Fruit fly (Drosophila melanogaster) whole organism, embryonic: ENCODE measurements around the gene RabX4.

Experiments
- Aef1 ChIP-seq: fragments of 200-800 bp; sonication (Bioruptor generic); IDR thresholded peaks from 3 replicates; pipeline ENCODE4 v1.3.6; 2022; ENCODE audit warnings: missing biosample characterization, missing genetic modification characterization
- CG10979 ChIP-seq: fragments of 200-800 bp; sonication (Bioruptor generic); optimal IDR thresholded peaks from 2 replicates; lab custom pipeline; 2018; ENCODE audit warnings: missing biosample characterization, mild to moderate bottlenecking, missing genetic modification characterization, moderate library complexity
- CG11504 ChIP-seq: fragments of 200-800 bp; sonication (Bioruptor generic); optimal IDR thresholded peaks from 3 replicates; lab custom pipeline; 2019; ENCODE audit warnings: missing biosample characterization, mild to moderate bottlenecking, missing genetic modification characterization, moderate library complexity
- CG11723 ChIP-seq: fragments of 200-800 bp; sonication (Bioruptor generic); optimal IDR thresholded peaks from 2 replicates; lab custom pipeline; 2017; ENCODE audit warnings: missing biosample characterization, mild to moderate bottlenecking, missing genetic modification characterization
- CG12299 ChIP-seq: fragments of 200-800 bp; sonication (Bioruptor generic); optimal IDR thresholded peaks from 2 replicates; lab custom pipeline; 2018; ENCODE audit warnings: missing biosample characterization, mild to moderate bottlenecking, missing genetic modification characterization
- CG13624 ChIP-seq: fragments of 200-800 bp; sonication (Bioruptor generic); optimal IDR thresholded peaks from 2 replicates; lab custom pipeline; 2016; ENCODE audit warnings: missing biosample characterization, missing genetic modification characterization
- CG14965 ChIP-seq: fragments of 200-800 bp; sonication (Bioruptor generic); optimal IDR thresholded peaks from 2 replicates; lab custom pipeline; 2016; ENCODE audit warnings: missing biosample characterization, missing genetic modification characterization, borderline replicate concordance
- CG1529 ChIP-seq: fragments of 200-800 bp; sonication (Bioruptor generic); optimal IDR thresholded peaks from 3 replicates; lab custom pipeline; 2018; ENCODE audit warnings: missing biosample characterization, missing genetic modification characterization
- CG1602 ChIP-seq: fragments of 200-800 bp; sonication (Bioruptor generic); optimal IDR thresholded peaks from 3 replicates; lab custom pipeline; 2016; ENCODE audit warnings: missing biosample characterization, missing genetic modification characterization
- CG17328 ChIP-seq: fragments of 200-800 bp; sonication (Bioruptor generic); IDR thresholded peaks from 2 replicates; pipeline ENCODE4 v1.3.6; 2022; ENCODE audit warnings: missing biosample characterization, missing genetic modification characterization
- CG17361 ChIP-seq: fragments of 200-800 bp; sonication (Bioruptor generic); IDR thresholded peaks from 3 replicates; pipeline ENCODE4 v1.3.6; 2022; ENCODE audit warnings: missing biosample characterization, missing genetic modification characterization
- CG18262 ChIP-seq: fragments of 200-800 bp; optimal IDR thresholded peaks from 3 replicates; lab custom pipeline; 2019; ENCODE audit warnings: missing biosample characterization, mild to moderate bottlenecking, missing genetic modification characterization, moderate library complexity
- CG2199 ChIP-seq: fragments of 200-800 bp; sonication (Bioruptor generic); IDR thresholded peaks from 3 replicates; pipeline ENCODE4 v1.3.6; 2022; ENCODE audit warnings: missing biosample characterization, missing genetic modification characterization
- CG42726 ChIP-seq: fragments of 200-800 bp; sonication (Bioruptor generic); IDR thresholded peaks from 2 replicates; pipeline ENCODE4 v1.3.6; 2022; ENCODE audit warnings: missing biosample characterization, missing genetic modification characterization; ENCODE audit not compliant: partially characterized antibody
- CG4404 ChIP-seq: fragments of 200-800 bp; sonication (Bioruptor generic); IDR thresholded peaks from 2 replicates; pipeline ENCODE4 v1.3.6; 2022; ENCODE audit warnings: missing biosample characterization, missing genetic modification characterization
- CG6272 ChIP-seq: fragments of 200-800 bp; sonication (Bioruptor generic); IDR thresholded peaks from 2 replicates; pipeline ENCODE4 v1.3.6; 2022; ENCODE audit warnings: missing biosample characterization, missing genetic modification characterization
- CG6765 ChIP-seq: fragments of 200-800 bp; sonication (Bioruptor generic); optimal IDR thresholded peaks from 3 replicates; lab custom pipeline; 2017; ENCODE audit warnings: missing biosample characterization, mild to moderate bottlenecking, missing genetic modification characterization
- CG7839 ChIP-seq: fragments of 200-800 bp; sonication (Bioruptor generic); optimal IDR thresholded peaks from 3 replicates; lab custom pipeline; 2018; ENCODE audit warnings: missing biosample characterization, mild to moderate bottlenecking, missing genetic modification characterization, moderate library complexity
- CG9609 ChIP-seq: fragments of 200-800 bp; sonication (Bioruptor generic); optimal IDR thresholded peaks from 3 replicates; lab custom pipeline; 2016; ENCODE audit warnings: missing biosample characterization, missing genetic modification characterization
- Elba2 ChIP-seq: fragments of 200-800 bp; sonication (Bioruptor generic); optimal IDR thresholded peaks from 3 replicates; lab custom pipeline; 2016; ENCODE audit warnings: missing biosample characterization, missing genetic modification characterization
- HHEX ChIP-seq: fragments of 200-800 bp; sonication (Bioruptor generic); optimal IDR thresholded peaks from 3 replicates; lab custom pipeline; 2017; ENCODE audit warnings: missing biosample characterization, mild to moderate bottlenecking, missing genetic modification characterization, missing genetic modification reagents
- Hand ChIP-seq: fragments of 200-800 bp; sonication (Bioruptor generic); optimal IDR thresholded peaks from 2 replicates; lab custom pipeline; 2017; ENCODE audit warnings: mild to moderate bottlenecking, missing biosample characterization, missing genetic modification reagents, missing genetic modification characterization
- Max ChIP-seq: fragments of 200-800 bp; sonication (Bioruptor generic); optimal IDR thresholded peaks from 2 replicates; lab custom pipeline; 2016; ENCODE audit warnings: missing biosample characterization, mild to moderate bottlenecking, missing genetic modification characterization
- Med ChIP-seq: fragments of 200-800 bp; sonication (Bioruptor generic); peaks from one replicate; lab custom pipeline; 2016; ENCODE audit warnings: missing biosample characterization, missing genetic modification characterization, mild to moderate bottlenecking, inconsistent platforms, moderate library complexity
- NC2β ChIP-seq: fragments of 200-800 bp; sonication (Bioruptor generic); optimal IDR thresholded peaks from 2 replicates; lab custom pipeline; 2016; ENCODE audit warnings: missing biosample characterization, missing genetic modification characterization
- Poxn ChIP-seq: fragments of 200-800 bp; sonication (Bioruptor generic); IDR thresholded peaks from 2 replicates; pipeline ENCODE4 v1.3.6; 2022; ENCODE audit warnings: missing biosample characterization, missing genetic modification characterization
- Sry-δ ChIP-seq: fragments of 200-800 bp; sonication (Bioruptor generic); optimal IDR thresholded peaks from 2 replicates; lab custom pipeline; 2016; ENCODE audit warnings: missing biosample characterization, missing genetic modification characterization
- Tbp ChIP-seq: fragments of >200 bp; optimal IDR thresholded peaks from 2 replicates; lab custom pipeline; 2018; ENCODE audit warnings: missing biosample characterization, missing genetic modification characterization
- ab ChIP-seq: fragments of 200-800 bp; sonication (Bioruptor generic); optimal IDR thresholded peaks from 2 replicates; lab custom pipeline; 2016; ENCODE audit warnings: missing biosample characterization, missing genetic modification characterization
- bowl ChIP-seq: fragments of 200-800 bp; sonication (Bioruptor generic); IDR thresholded peaks from 2 replicates; pipeline ENCODE4 v1.3.6; 2022; ENCODE audit warnings: missing biosample characterization, missing genetic modification characterization
- crol ChIP-seq: fragments of 200-800 bp; sonication (Bioruptor generic); IDR thresholded peaks from 2 replicates; pipeline ENCODE4 v1.3.6; 2022; ENCODE audit warnings: missing biosample characterization, missing genetic modification characterization
- dpn ChIP-seq, 2 experiments: fragments of 200-800 bp; sonication (Bioruptor generic); optimal IDR thresholded peaks; 3 replicates each; lab custom pipeline; 2016; ENCODE audit warnings: missing biosample characterization in 2 of 2, missing genetic modification characterization in 2 of 2
- gcm2 ChIP-seq: fragments of 200-800 bp; sonication (Bioruptor generic); optimal IDR thresholded peaks from 2 replicates; lab custom pipeline; 2016; ENCODE audit warnings: missing biosample characterization, missing genetic modification characterization
- ham ChIP-seq: fragments of 200-800 bp; sonication (Bioruptor generic); IDR thresholded peaks from 2 replicates; pipeline ENCODE4 v1.3.6; 2022; ENCODE audit warnings: missing biosample characterization, missing genetic modification characterization
- hkb ChIP-seq, 2 experiments: fragments of 200-800 bp in 1 of 2; fragments of >200 bp in 1 of 2; sonication (Bioruptor generic) in 1 of 2; IDR thresholded peaks in 1 of 2; optimal IDR thresholded peaks in 1 of 2; 2 replicates each; pipeline versions ENCODE4 v1.3.6 to Lab custom; 2017 to 2022; ENCODE audit warnings: missing biosample characterization in 1 of 2, missing genetic modification characterization in 1 of 2
- insv ChIP-seq, 2 experiments: fragments of 200-800 bp; sonication (Bioruptor generic); optimal IDR thresholded peaks; 3 replicates each; lab custom pipeline; 2016 to 2018; ENCODE audit warnings: missing biosample characterization in 2 of 2, missing genetic modification characterization in 2 of 2
- knrl ChIP-seq: fragments of 200-800 bp; sonication (Bioruptor generic); IDR thresholded peaks from 3 replicates; pipeline ENCODE4 v1.3.6; 2022; ENCODE audit warnings: missing biosample characterization, missing genetic modification characterization; ENCODE audit not compliant: partially characterized antibody
- lola ChIP-seq, 3 experiments: fragments of >200 bp in 2 of 3; fragments of 200-800 bp in 1 of 3; sonication (Bioruptor generic) in 1 of 3; optimal IDR thresholded peaks; 2 replicates each; lab custom pipeline; 2017 to 2019; ENCODE audit warnings: missing biosample characterization in 3 of 3, missing genetic modification characterization in 3 of 3, mild to moderate bottlenecking in 1 of 3, moderate library complexity in 1 of 3
- lov ChIP-seq, 2 experiments: fragments of 200-800 bp in 1 of 2; fragments of >200 bp in 1 of 2; sonication (Bioruptor generic) in 1 of 2; IDR thresholded peaks in 1 of 2; optimal IDR thresholded peaks in 1 of 2; 2 replicates in 1 of 2; 3 replicates in 1 of 2; pipeline versions ENCODE4 v1.3.6 to Lab custom; 2017 to 2022; ENCODE audit warnings: missing biosample characterization in 1 of 2, missing genetic modification characterization in 1 of 2
- mam ChIP-seq: fragments of 200-800 bp; sonication (Bioruptor generic); optimal IDR thresholded peaks from 3 replicates; lab custom pipeline; 2016; ENCODE audit warnings: missing biosample characterization, missing genetic modification characterization
- mirr ChIP-seq: fragments of 200-800 bp; sonication (Bioruptor generic); optimal IDR thresholded peaks from 3 replicates; lab custom pipeline; 2018; ENCODE audit warnings: missing biosample characterization, mild to moderate bottlenecking, missing genetic modification characterization
- nmo ChIP-seq: fragments of 200-800 bp; sonication (Bioruptor generic); optimal IDR thresholded peaks from 2 replicates; lab custom pipeline; 2018; ENCODE audit warnings: missing biosample characterization, mild to moderate bottlenecking, missing genetic modification characterization, moderate library complexity
- otp ChIP-seq: fragments of 200-800 bp; sonication (Bioruptor generic); IDR thresholded peaks from 3 replicates; pipeline ENCODE4, ENCODE4 v1.3.6; 2022; ENCODE audit warnings: missing biosample characterization, missing genetic modification characterization
- slp2 ChIP-seq: fragments of 200-800 bp; sonication (Bioruptor generic); optimal IDR thresholded peaks from 2 replicates; lab custom pipeline; 2016; ENCODE audit warnings: missing biosample characterization, missing genetic modification characterization
- tgo ChIP-seq: fragments of 200-800 bp; sonication (Bioruptor generic); IDR thresholded peaks from 3 replicates; pipeline ENCODE4 v1.3.6; 2022; ENCODE audit warnings: missing biosample characterization, missing genetic modification characterization
- tin ChIP-seq: fragments of 200-800 bp; sonication (Bioruptor generic); optimal IDR thresholded peaks from 3 replicates; lab custom pipeline; 2016; ENCODE audit warnings: missing biosample characterization, missing genetic modification characterization
- twi ChIP-seq: fragments of 200-800 bp; optimal IDR thresholded peaks from 2 replicates; lab custom pipeline; 2019; ENCODE audit warnings: missing biosample characterization, mild to moderate bottlenecking, missing genetic modification characterization, moderate library complexity
- vfl ChIP-seq: fragments of 200-800 bp; sonication (Bioruptor generic); optimal IDR thresholded peaks from 2 replicates; lab custom pipeline; 2016; ENCODE audit warnings: missing biosample characterization, missing genetic modification characterization

RabX4 gene

DNA sequence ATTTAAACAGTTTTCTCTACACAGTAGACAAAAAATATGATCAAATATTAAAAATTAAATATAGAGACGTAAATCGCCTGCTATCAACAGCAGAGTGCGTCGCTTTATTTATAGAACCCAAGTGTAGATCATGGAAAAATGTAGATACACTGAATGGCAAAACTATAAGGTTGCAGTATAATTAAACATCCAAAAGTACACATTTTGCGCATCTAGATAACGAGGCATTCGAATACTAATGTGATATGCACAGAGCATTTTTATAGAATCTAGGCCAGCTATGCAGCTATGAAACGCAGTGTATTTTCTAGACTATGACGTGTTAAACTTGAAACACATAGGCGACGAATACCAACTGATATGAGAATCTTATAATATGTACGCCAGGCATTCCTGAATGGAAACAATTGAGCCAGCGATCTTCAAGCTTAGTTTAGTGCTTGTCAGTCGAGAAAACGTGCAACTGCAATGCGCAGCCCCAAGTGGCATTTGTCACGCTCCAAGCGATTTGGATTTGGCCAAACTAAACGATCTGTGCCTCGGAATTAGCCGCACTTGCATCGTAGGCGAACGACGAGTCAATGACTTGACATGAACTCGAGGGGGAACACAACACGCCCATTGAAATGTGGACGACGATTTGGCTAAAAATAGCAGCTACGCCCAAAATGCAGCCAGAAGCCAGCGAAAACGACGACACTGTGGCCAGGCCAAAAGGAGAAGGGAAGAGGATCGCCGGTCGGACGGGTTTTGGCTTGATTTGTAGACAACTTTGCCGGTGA is 17.2 kb downstream of the RabX4 start (continued):
- peak; percentile 76 for TF ChIP-seq twi (tag; lab: Kevin White, UChicago)
- peak; percentile 73 for TF ChIP-seq CG12299 (tag; lab: Kevin White, UChicago)
- TF ChIP-seq tgo (GFP tag; lab: Robert Waterston, UW): peak; percentile 83
- peak; percentile 75 for TF ChIP-seq vfl (GFP tag; lab: Kevin White, UChicago)
- 0 out of 2 replicates have a peak, but pooled peaks have one; percentile 21 for TF ChIP-seq crol (GFP tag; lab: Robert Waterston, UW)
- peak; percentile 65; the same call in 1 of the 2 replicates for TF ChIP-seq bowl
- no peak for TF ChIP-seq Tbp (GFP tag; lab: Kevin White, UChicago)
- TF ChIP-seq dpn (GFP tag; optimal IDR thresholded peaks at IDR 0.05; lab: Kevin White, UChicago): peak; percentile 84 to 93
- TF ChIP-seq lola (GFP tag; optimal IDR thresholded peaks at IDR 0.05; lab: Kevin White, UChicago): peak in 1 of 3 experiments; percentile 38
- TF ChIP-seq Poxn: peak; percentile 60; the same call in 1 of the 2 replicates
- TF ChIP-seq CG11723: peak; percentile 81
- TF ChIP-seq Sry-δ (GFP tag; lab: Kevin White, UChicago): peak; percentile 48
- peak; percentile 78 for TF ChIP-seq CG1529 (GFP tag; lab: Kevin White, UChicago)
- peak; percentile 84 for TF ChIP-seq CG9609
- TF ChIP-seq insv (GFP tag; optimal IDR thresholded peaks at IDR 0.05; lab: Kevin White, UChicago): no peak
- peak; percentile 77 for TF ChIP-seq CG6765 (GFP tag; lab: Kevin White, UChicago)
- TF ChIP-seq Aef1: peak; percentile 89
- TF ChIP-seq CG17328: peak; percentile 86
- no peak for TF ChIP-seq CG14965 (GFP tag; lab: Kevin White, UChicago)
- TF ChIP-seq nmo (GFP tag; lab: Kevin White, UChicago): peak; percentile 88
- peak; percentile 77; the same call in 2 of the 3 replicates for TF ChIP-seq CG2199 (GFP tag; lab: Robert Waterston, UW)
- TF ChIP-seq HHEX (GFP tag; lab: Kevin White, UChicago): peak; percentile 90
- TF ChIP-seq otp (GFP tag; lab: Robert Waterston, UW): peak; percentile 85
- peak; percentile 70 for TF ChIP-seq CG10979 (tag; lab: Kevin White, UChicago)
- peak; percentile 92 for TF ChIP-seq CG13624 (GFP tag; lab: Kevin White, UChicago)
- peak; percentile 81 for TF ChIP-seq CG6272
- TF ChIP-seq CG42726 (GFP tag; lab: Robert Waterston, UW): no peak
- peak; percentile 73 for TF ChIP-seq Max (GFP tag; lab: Kevin White, UChicago)
- TF ChIP-seq knrl (GFP tag; lab: Robert Waterston, UW): no peak
- TF ChIP-seq CG17361 (GFP tag; lab: Robert Waterston, UW): peak; percentile 85
- TF ChIP-seq Elba2 (GFP tag; lab: Kevin White, UChicago): no peak
- peak; percentile 99 for TF ChIP-seq Med (GFP tag; lab: Kevin White, UChicago)
- TF ChIP-seq slp2 (GFP tag; lab: Kevin White, UChicago): peak; percentile 78
- TF ChIP-seq lov (optimal IDR thresholded peaks at IDR 0.05; lab: Kevin White, UChicago): no peak
- peak; percentile 73; the same call in 2 of the 3 replicates for TF ChIP-seq lov (GFP tag; IDR thresholded peaks at IDR 0.05; lab: Robert Waterston, UW)
- TF ChIP-seq NC2β: peak; percentile 73
- TF ChIP-seq ham (GFP tag; lab: Robert Waterston, UW): no peak
- TF ChIP-seq CG7839 (tag; lab: Kevin White, UChicago): peak; percentile 92
- TF ChIP-seq mirr: peak; percentile 92
- TF ChIP-seq CG11504 (tag; lab: Kevin White, UChicago): peak; percentile 91
- peak; percentile 81 for TF ChIP-seq CG18262
- TF ChIP-seq CG4404 (GFP tag; lab: Robert Waterston, UW): peak; percentile 61
- peak; percentile 75 for TF ChIP-seq tin
- TF ChIP-seq gcm2 (GFP tag; lab: Kevin White, UChicago): peak; percentile 78
- TF ChIP-seq hkb (optimal IDR thresholded peaks at IDR 0.05; lab: Kevin White, UChicago): no peak
- TF ChIP-seq hkb (GFP tag; IDR thresholded peaks at IDR 0.05; lab: Robert Waterston, UW): peak; percentile 92
- TF ChIP-seq mam: peak; percentile 90
- peak; percentile 78 for TF ChIP-seq ab (GFP tag; lab: Kevin White, UChicago)
- TF ChIP-seq Hand (GFP tag; lab: Kevin White, UChicago): peak; percentile 81
- peak; percentile 70 for TF ChIP-seq CG1602 (GFP tag; lab: Kevin White, UChicago)
